Worm (Caenorhabditis elegans): ENCODE results near the gene ZK742.7.
A peak's percentile ranks its signal among the peaks of the same experiment; 100 is the strongest.

Gene ZK742.7

DNA sequence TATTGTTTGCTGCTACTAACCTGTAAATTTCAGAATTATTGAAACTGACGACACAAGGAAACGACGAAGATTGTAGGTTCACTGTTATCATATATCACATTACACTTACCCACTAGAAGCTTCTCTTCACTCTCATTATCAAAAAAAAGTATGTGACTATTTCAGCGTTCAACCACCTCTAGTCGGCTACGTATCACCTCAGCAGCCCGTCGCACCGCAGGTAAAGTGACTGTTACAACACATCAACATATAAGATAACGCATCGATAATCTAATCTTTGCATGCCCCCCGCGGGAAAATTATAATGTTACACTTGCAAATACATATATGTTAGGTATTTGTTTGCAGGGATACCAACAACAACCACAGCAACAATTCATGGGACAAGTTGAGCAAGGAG is 11.5 kb upstream of the ZK742.7 start:
- no peak for TF ChIP-seq elt-1 (tag; optimal IDR thresholded peaks at IDR 0.05)
- no peak for TF ChIP-seq hmg-11 (tag; optimal IDR thresholded peaks at IDR 0.05)
- peak; percentile 77 for TF ChIP-seq pqm-1 (tag; optimal IDR thresholded peaks at IDR 0.05)
- TF ChIP-seq lin-39 (tag; optimal IDR thresholded peaks at IDR 0.05): no peak
- TF ChIP-seq egl-27 (tag; optimal IDR thresholded peaks at IDR 0.05): no peak
- no peak for TF ChIP-seq fkh-2 (tag; optimal IDR thresholded peaks at IDR 0.05)
- TF ChIP-seq jun-1 (tag; optimal IDR thresholded peaks at IDR 0.05): no peak
- no peak for TF ChIP-seq ztf-4 (tag; optimal IDR thresholded peaks at IDR 0.05)
- peak; percentile 94 for TF ChIP-seq elt-2 (tag; optimal IDR thresholded peaks at IDR 0.05)
- TF ChIP-seq nhr-77 (tag; optimal IDR thresholded peaks at IDR 0.05): no peak
- TF ChIP-seq mml-1 (tag; optimal IDR thresholded peaks at IDR 0.05): no peak
- no peak for TF ChIP-seq zag-1 (tag; optimal IDR thresholded peaks at IDR 0.05)
- TF ChIP-seq ama-1 (optimal IDR thresholded peaks at IDR 0.05): no peak
- TF ChIP-seq nhr-23 (tag; optimal IDR thresholded peaks at IDR 0.05): no peak

DNA sequence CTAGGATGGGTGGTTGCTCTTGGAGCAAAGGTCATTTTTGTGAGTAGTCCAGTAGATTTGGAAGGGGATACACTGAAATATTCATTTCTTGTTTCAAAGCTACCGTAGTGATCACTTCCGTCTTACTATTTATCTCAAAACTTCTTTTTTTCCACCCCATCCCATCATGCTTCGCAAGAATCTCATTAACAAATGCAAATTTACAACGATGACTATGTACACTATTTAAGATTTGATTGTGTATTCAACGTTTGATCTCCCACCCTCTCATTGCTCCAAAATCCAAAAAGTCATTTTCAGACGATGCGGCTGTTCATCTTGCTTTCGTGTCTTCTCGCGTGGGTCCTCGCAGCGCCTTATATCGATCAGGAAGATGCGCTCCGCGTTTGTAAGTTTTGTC is 5.1 kb upstream of the ZK742.7 start, which contains the start of gene flp-21:
Gene flp-21, plus strand, starts transcription at position 301 of the 400 bp plus-strand sequence.
- TF ChIP-seq nhr-76 (tag; optimal IDR thresholded peaks at IDR 0.05) (no peak), nhr-67 (tag; optimal IDR thresholded peaks at IDR 0.05) (no peak), ceh-28 (tag; optimal IDR thresholded peaks at IDR 0.05) (no peak), unc-62 (GFP tag; optimal IDR thresholded peaks at IDR 0.05) (no peak), nhr-12 (tag; optimal IDR thresholded peaks at IDR 0.05) (no peak), elt-3 (tag; optimal IDR thresholded peaks at IDR 0.05) (no peak), snpc-4 (tag; optimal IDR thresholded peaks at IDR 0.05) (no peak), ztf-4 (tag; optimal IDR thresholded peaks at IDR 0.05) (no peak), lin-15B (tag; optimal IDR thresholded peaks at IDR 0.05) (no peak), ztf-11 (tag; optimal IDR thresholded peaks at IDR 0.05) (no peak), egl-5 (tag; optimal IDR thresholded peaks at IDR 0.05) (no peak), mml-1 (tag; optimal IDR thresholded peaks at IDR 0.05) (no peak), nhr-77 (tag; optimal IDR thresholded peaks at IDR 0.05) (no peak), daf-12 (tag; optimal IDR thresholded peaks at IDR 0.05) (no peak), elt-1 (tag; optimal IDR thresholded peaks at IDR 0.05) (no peak), fkh-10 (GFP tag; optimal IDR thresholded peaks at IDR 0.05) (no peak), lsy-12 (tag; optimal IDR thresholded peaks at IDR 0.05) (no peak), nhr-11 (tag; optimal IDR thresholded peaks at IDR 0.05) (no peak)

DNA sequence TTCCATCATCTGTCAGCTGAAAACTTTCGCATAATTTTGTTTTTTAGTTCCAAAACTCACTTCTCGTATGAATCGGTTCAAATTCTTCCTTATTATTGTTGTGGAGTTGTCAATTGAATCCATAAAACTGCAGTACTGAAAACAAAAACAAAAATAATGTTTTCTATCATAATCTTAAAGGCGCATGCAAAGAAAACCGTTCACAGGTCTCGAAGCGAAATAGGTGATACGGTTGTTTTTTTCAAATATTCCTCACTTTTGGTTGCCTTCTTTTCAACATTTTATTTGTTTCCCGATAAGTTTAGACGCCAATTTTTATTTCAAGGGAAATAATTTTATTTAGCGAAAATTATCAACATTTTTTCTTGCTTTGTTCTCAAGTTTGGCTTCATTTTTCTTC is 5.4 kb downstream of the ZK742.7 start:
- TF ChIP-seq eor-1 (tag; optimal IDR thresholded peaks at IDR 0.05) (no peak), nhr-11 (tag; optimal IDR thresholded peaks at IDR 0.05) (no peak), unc-62 (GFP tag; optimal IDR thresholded peaks at IDR 0.05) (no peak), nfya-1 (tag; optimal IDR thresholded peaks at IDR 0.05; ENCODE audit: insufficient read depth) (no peak), nhr-28 (tag; optimal IDR thresholded peaks at IDR 0.05) (no peak), lin-39 (tag; optimal IDR thresholded peaks at IDR 0.05) (no peak), nhr-25 (tag; optimal IDR thresholded peaks at IDR 0.05) (no peak), ceh-82 (tag; optimal IDR thresholded peaks at IDR 0.05) (no peak), skn-1 (tag; optimal IDR thresholded peaks at IDR 0.05) (no peak), fkh-2 (tag; optimal IDR thresholded peaks at IDR 0.05) (no peak), nhr-76 (tag; optimal IDR thresholded peaks at IDR 0.05) (no peak), fos-1 (tag; optimal IDR thresholded peaks at IDR 0.05) (no peak), ZK546.5 (tag; optimal IDR thresholded peaks at IDR 0.05) (no peak), ceh-16 (tag; optimal IDR thresholded peaks at IDR 0.05) (no peak), ztf-4 (tag; optimal IDR thresholded peaks at IDR 0.05) (no peak), snpc-4 (tag; optimal IDR thresholded peaks at IDR 0.05) (no peak), lin-15B (tag; optimal IDR thresholded peaks at IDR 0.05) (no peak), egl-27 (tag; optimal IDR thresholded peaks at IDR 0.05) (no peak), nhr-43 (tag; optimal IDR thresholded peaks at IDR 0.05; ENCODE audit: poor library complexity, severe bottlenecking) (no peak)
